Worm (Caenorhabditis elegans) whole organism, young adult: Measurements from ENCODE around the gene Y22D7AL.9.

Experiments used
- B0019.2 ChIP-seq: fragments of 200-800 bp; sonication (Bioruptor generic); conservative IDR thresholded peaks from 2 replicates; pipeline ENCODE4 v1.3.6; 2022; ENCODE audit warnings: missing genetic modification reagents, missing genetic modification characterization, missing compliant biosample characterization
- C06A6.2 ChIP-seq: fragments of 200-800 bp; sonication (Bioruptor generic); conservative IDR thresholded peaks from 2 replicates; pipeline ENCODE4 v1.3.6; 2022; ENCODE audit warnings: missing genetic modification characterization, missing compliant biosample characterization
- F22D6.2 ChIP-seq: sonication (generic microtip); optimal IDR thresholded peaks from 2 replicates; lab custom pipeline; 2016; ENCODE audit warnings: mild to moderate bottlenecking, missing genetic modification characterization, missing compliant biosample characterization
- F23B12.7 ChIP-seq: sonication (generic microtip); optimal IDR thresholded peaks from 2 replicates; lab custom pipeline; 2017; ENCODE audit warnings: missing genetic modification characterization, mild to moderate bottlenecking, missing compliant biosample characterization, antibody characterized with exemption, moderate library complexity; ENCODE audit not compliant: insufficient read depth
- F33H1.4 ChIP-seq: fragments of 200-800 bp; sonication (Bioruptor generic); IDR thresholded peaks from 2 replicates; pipeline ENCODE4 v1.3.6; 2022; ENCODE audit warnings: missing genetic modification reagents, missing genetic modification characterization, missing compliant biosample characterization
- F49E8.2 ChIP-seq: sonication (generic microtip); optimal IDR thresholded peaks from 3 replicates; lab custom pipeline; 2017; ENCODE audit warnings: missing genetic modification characterization, mild to moderate bottlenecking, missing compliant biosample characterization, antibody characterized with exemption, moderate library complexity; ENCODE audit not compliant: insufficient read depth
- F57C9.4 ChIP-seq: sonication (generic microtip); optimal IDR thresholded peaks from 2 replicates; lab custom pipeline; 2017; ENCODE audit warnings: mild to moderate bottlenecking, missing genetic modification characterization, missing compliant biosample characterization
- K12H6.12 ChIP-seq: fragments of 200-800 bp; sonication (Bioruptor generic); optimal IDR thresholded peaks from 2 replicates; lab custom pipeline; 2018; ENCODE audit warnings: mild to moderate bottlenecking, missing genetic modification characterization, missing compliant biosample characterization
- Y53F4B.3 ChIP-seq: fragments of 200-800 bp; sonication (Bioruptor generic); IDR thresholded peaks from 2 replicates; pipeline ENCODE4 v1.3.6; 2022; ENCODE audit warnings: missing genetic modification reagents, missing genetic modification characterization, missing compliant biosample characterization
- Y56A3A.18 ChIP-seq: fragments of 200-800 bp; sonication (Bioruptor generic); IDR thresholded peaks from 2 replicates; pipeline ENCODE4 v1.3.6; 2022; ENCODE audit warnings: missing genetic modification reagents, missing genetic modification characterization, missing compliant biosample characterization
- Y95B8A.8 ChIP-seq: fragments of 200-800 bp; sonication (Bioruptor generic); IDR thresholded peaks from 2 replicates; pipeline ENCODE4 v1.3.6; 2022; ENCODE audit warnings: missing genetic modification reagents, missing genetic modification characterization, missing compliant biosample characterization
- akir-1 ChIP-seq: fragments of 200-800 bp; sonication (Bioruptor generic); optimal IDR thresholded peaks from 2 replicates; lab custom pipeline; 2018; ENCODE audit warnings: mild to moderate bottlenecking, missing genetic modification characterization, moderate library complexity, missing compliant biosample characterization
- atf-7 ChIP-seq: sonication (generic microtip); optimal IDR thresholded peaks from 2 replicates; lab custom pipeline; 2017; ENCODE audit warnings: mild to moderate bottlenecking, missing genetic modification characterization, missing compliant biosample characterization
- athp-1 ChIP-seq: sonication (generic microtip); optimal IDR thresholded peaks from 2 replicates; lab custom pipeline; 2017; ENCODE audit warnings: mild to moderate bottlenecking, missing genetic modification characterization, missing compliant biosample characterization
- attf-3 ChIP-seq: fragments of 200-800 bp; sonication (Bioruptor generic); conservative IDR thresholded peaks from 2 replicates; pipeline ENCODE4 v1.3.6; 2022; ENCODE audit warnings: missing genetic modification reagents, missing genetic modification characterization, missing compliant biosample characterization
- ceh-100 ChIP-seq: fragments of 200-800 bp; sonication (Bioruptor generic); IDR thresholded peaks from 2 replicates; pipeline ENCODE4 v1.3.6; 2022; ENCODE audit warnings: missing genetic modification reagents, missing genetic modification characterization, missing compliant biosample characterization
- ceh-79 ChIP-seq: sonication (generic microtip); optimal IDR thresholded peaks from 2 replicates; lab custom pipeline; 2017; ENCODE audit warnings: mild to moderate bottlenecking, missing genetic modification characterization, missing compliant biosample characterization
- dox-1 ChIP-seq: fragments of 200-800 bp; sonication (Bioruptor generic); IDR thresholded peaks from 2 replicates; pipeline ENCODE4 v1.3.6; 2022; ENCODE audit warnings: missing genetic modification reagents, missing genetic modification characterization, missing compliant biosample characterization
- dpff-1 ChIP-seq: sonication (generic microtip); optimal IDR thresholded peaks from 2 replicates; lab custom pipeline; 2017; ENCODE audit warnings: mild to moderate bottlenecking, missing genetic modification characterization, missing compliant biosample characterization
- dpl-1 ChIP-seq: fragments of 150-350 bp; optimal IDR thresholded peaks from 2 replicates; lab custom pipeline; 2014; ENCODE audit warnings: missing biosample characterization, missing genetic modification reagents, missing genetic modification characterization
- egrh-3 ChIP-seq: fragments of 200-800 bp; sonication (Bioruptor generic); IDR thresholded peaks from 2 replicates; pipeline ENCODE4 v1.3.6; 2022; ENCODE audit warnings: missing genetic modification reagents, missing genetic modification characterization, missing compliant biosample characterization
- him-1 ChIP-seq: sonication (generic microtip); optimal IDR thresholded peaks from 2 replicates; lab custom pipeline; 2016; ENCODE audit warnings: missing genotype, missing genetic modification reagents, missing genetic modification characterization, missing compliant biosample characterization
- hrde-1 ChIP-seq: sonication (generic microtip); optimal IDR thresholded peaks from 2 replicates; lab custom pipeline; 2016; ENCODE audit warnings: missing genetic modification characterization, mild to moderate bottlenecking, missing compliant biosample characterization, moderate library complexity, missing genotype, missing genetic modification reagents, borderline replicate concordance
- lag-1 ChIP-seq: fragments of 200-800 bp; sonication (Bioruptor generic); IDR thresholded peaks from 2 replicates; pipeline ENCODE4 v1.3.6; 2022; ENCODE audit warnings: missing genetic modification reagents, missing genetic modification characterization, missing compliant biosample characterization
- let-526 ChIP-seq: fragments of 200-800 bp; sonication (Bioruptor generic); IDR thresholded peaks from 2 replicates; pipeline ENCODE4 v1.3.6; 2022; ENCODE audit warnings: missing genetic modification reagents, missing genetic modification characterization, missing compliant biosample characterization
- lin-26 ChIP-seq: fragments of 200-800 bp; sonication (Bioruptor generic); IDR thresholded peaks from 2 replicates; pipeline ENCODE4 v1.3.6; 2022; ENCODE audit warnings: missing genetic modification reagents, missing genetic modification characterization, missing compliant biosample characterization
- lir-1 ChIP-seq: fragments of 200-800 bp; sonication (Bioruptor generic); conservative IDR thresholded peaks from 2 replicates; pipeline ENCODE4 v1.3.6; 2022; ENCODE audit warnings: missing genetic modification reagents, missing genetic modification characterization, missing compliant biosample characterization
- lsl-1 ChIP-seq: fragments of 200-800 bp; sonication (Bioruptor generic); optimal IDR thresholded peaks from 2 replicates; lab custom pipeline; 2018; ENCODE audit warnings: mild to moderate bottlenecking, missing genetic modification characterization, moderate library complexity, missing compliant biosample characterization
- mcd-1 ChIP-seq: fragments of 200-800 bp; sonication (Bioruptor generic); IDR thresholded peaks from 2 replicates; pipeline ENCODE4 v1.3.6; 2022; ENCODE audit warnings: missing genetic modification reagents, missing genetic modification characterization, missing compliant biosample characterization
- nfyb-1 ChIP-seq: fragments of 200-800 bp; sonication (Bioruptor generic); IDR thresholded peaks from 2 replicates; pipeline ENCODE4 v1.3.6; 2022; ENCODE audit warnings: missing genetic modification reagents, missing genetic modification characterization, missing compliant biosample characterization
- nhr-120 ChIP-seq: fragments of 200-800 bp; sonication (Bioruptor generic); IDR thresholded peaks from 2 replicates; pipeline ENCODE4 v1.3.6; 2022; ENCODE audit warnings: missing genetic modification characterization, missing compliant biosample characterization
- pbrm-1 ChIP-seq: fragments of 200-800 bp; sonication (Bioruptor generic); IDR thresholded peaks from 2 replicates; pipeline ENCODE4 v1.3.6; 2022; ENCODE audit warnings: missing genetic modification reagents, missing genetic modification characterization, missing compliant biosample characterization
- rcor-1 ChIP-seq: fragments of 200-800 bp; sonication (Bioruptor generic); IDR thresholded peaks from 2 replicates; pipeline ENCODE4 v1.3.6; 2022; ENCODE audit warnings: missing genetic modification reagents, missing genetic modification characterization, missing compliant biosample characterization
- repo-1 ChIP-seq: sonication (generic microtip); optimal IDR thresholded peaks from 2 replicates; lab custom pipeline; 2017; ENCODE audit warnings: mild to moderate bottlenecking, missing genetic modification characterization, missing compliant biosample characterization
- sdz-38 ChIP-seq: sonication (generic microtip); optimal IDR thresholded peaks from 2 replicates; lab custom pipeline; 2016; ENCODE audit warnings: missing genotype, missing genetic modification characterization, missing compliant biosample characterization
- somi-1 ChIP-seq: fragments of 200-800 bp; sonication (Bioruptor generic); optimal IDR thresholded peaks from 2 replicates; lab custom pipeline; 2018; ENCODE audit warnings: mild to moderate bottlenecking, missing genetic modification characterization, missing compliant biosample characterization
- tbp1 ChIP-seq: fragments of 200-800 bp; sonication (Bioruptor generic); optimal IDR thresholded peaks from 2 replicates; lab custom pipeline; 2018; ENCODE audit warnings: mild to moderate bottlenecking, missing genetic modification characterization, missing compliant biosample characterization
- tlf-1 ChIP-seq: fragments of 200-800 bp; sonication (Bioruptor generic); optimal IDR thresholded peaks from 2 replicates; lab custom pipeline; 2018; ENCODE audit warnings: mild to moderate bottlenecking, missing genetic modification characterization, missing compliant biosample characterization
- unc-130 ChIP-seq: sonication (generic microtip); optimal IDR thresholded peaks from 2 replicates; lab custom pipeline; 2016; ENCODE audit warnings: missing genetic modification reagents, missing genetic modification characterization, missing compliant biosample characterization
- unc-62 ChIP-seq: fragments of 150-350 bp; optimal IDR thresholded peaks from 2 replicates; lab custom pipeline; 2014; ENCODE audit warnings: missing biosample characterization, missing genetic modification reagents, missing genetic modification characterization
- xnd-1 ChIP-seq: sonication (generic microtip); optimal IDR thresholded peaks from 2 replicates; lab custom pipeline; 2016; ENCODE audit warnings: missing genotype, missing genetic modification reagents, missing genetic modification characterization, missing compliant biosample characterization
- ztf-18 ChIP-seq: sonication (generic microtip); optimal IDR thresholded peaks from 2 replicates; lab custom pipeline; 2016; ENCODE audit warnings: missing genotype, mild to moderate bottlenecking, missing genetic modification characterization, missing compliant biosample characterization
- ztf-25 ChIP-seq: fragments of 200-800 bp; sonication (Bioruptor generic); IDR thresholded peaks from 2 replicates; pipeline ENCODE4 v1.3.6; 2022; ENCODE audit warnings: missing genetic modification reagents, missing genetic modification characterization, missing compliant biosample characterization
- ztf-28 ChIP-seq: fragments of 200-800 bp; sonication (Bioruptor generic); IDR thresholded peaks from 2 replicates; pipeline ENCODE4 v1.3.6; 2022; ENCODE audit warnings: missing genetic modification reagents, missing genetic modification characterization, missing compliant biosample characterization
- ztf-6 ChIP-seq: fragments of 200-800 bp; sonication (Bioruptor generic); IDR thresholded peaks from 2 replicates; pipeline ENCODE4 v1.3.6; 2022; ENCODE audit warnings: missing genetic modification reagents, missing genetic modification characterization, missing compliant biosample characterization

Y22D7AL.9 gene

DNA sequence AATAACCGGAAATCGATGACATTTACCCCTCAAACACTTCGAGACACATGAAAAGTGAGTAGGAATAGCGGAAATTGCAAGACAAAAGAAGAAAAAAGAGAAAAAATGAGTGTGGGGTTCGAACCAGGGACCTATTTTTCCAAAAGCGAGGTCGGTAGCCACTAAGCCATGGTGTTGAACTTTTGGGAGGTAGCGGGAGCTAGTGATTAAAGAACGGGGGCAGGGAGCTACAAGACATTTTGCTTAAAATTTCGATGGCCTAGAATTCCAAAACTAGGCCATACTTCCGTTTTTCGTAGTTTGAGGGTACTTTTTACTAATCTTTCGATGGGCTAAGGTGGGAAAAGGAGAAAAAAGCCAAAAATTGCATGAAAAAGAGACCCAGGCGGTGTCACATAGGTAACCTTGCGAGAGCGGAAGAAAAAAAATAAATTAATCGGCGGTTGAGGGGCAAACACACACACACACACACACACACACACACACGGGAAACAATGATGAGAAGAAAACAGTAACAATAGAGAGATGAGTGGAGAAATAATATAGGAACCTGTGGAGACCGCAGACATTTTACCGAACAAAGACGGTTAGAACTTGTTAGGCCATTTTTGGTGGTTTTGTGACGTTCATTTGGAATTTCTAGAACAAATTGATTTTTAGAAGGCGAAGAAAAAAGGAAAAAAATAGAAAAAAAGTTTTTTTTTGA, 12.2 kb downstream of the Y22D7AL.9 start (continued):
- TF ChIP-seq hrde-1 (tag; lab: Kevin White, UChicago) = peak; percentile 56
- TF ChIP-seq Y56A3A.18 (GFP tag; lab: Robert Waterston, UW) = peak; percentile 66; the same call in 1 of the 2 replicates
- peak; percentile 67; the same call in 1 of the 2 replicates for TF ChIP-seq pbrm-1 (GFP tag; lab: Robert Waterston, UW)
- TF ChIP-seq let-526 (GFP tag; lab: Robert Waterston, UW) = peak; percentile 43; the same call in 1 of the 2 replicates
- peak; percentile 21 for TF ChIP-seq F49E8.2
- TF ChIP-seq sdz-38 (tag; lab: Kevin White, UChicago) = no peak
- peak; percentile 78; the same call in 1 of the 2 replicates for TF ChIP-seq ztf-28
- peak; percentile 20 for TF ChIP-seq him-1 (tag; lab: Kevin White, UChicago)
- no peak for TF ChIP-seq dpff-1 (tag; lab: Kevin White, UChicago)
- TF ChIP-seq atf-7 = peak; percentile 72
- TF ChIP-seq nfyb-1 (GFP tag; lab: Robert Waterston, UW) = peak; percentile 75
- peak; percentile 85; the same call in 1 of the 2 replicates for TF ChIP-seq lin-26 (GFP tag; lab: Robert Waterston, UW)
- TF ChIP-seq dox-1 (GFP tag; lab: Robert Waterston, UW) = peak; percentile 63; the same call in 1 of the 2 replicates
- no peak for TF ChIP-seq unc-62
- peak; percentile 60 for TF ChIP-seq mcd-1 (GFP tag; lab: Robert Waterston, UW)

DNA sequence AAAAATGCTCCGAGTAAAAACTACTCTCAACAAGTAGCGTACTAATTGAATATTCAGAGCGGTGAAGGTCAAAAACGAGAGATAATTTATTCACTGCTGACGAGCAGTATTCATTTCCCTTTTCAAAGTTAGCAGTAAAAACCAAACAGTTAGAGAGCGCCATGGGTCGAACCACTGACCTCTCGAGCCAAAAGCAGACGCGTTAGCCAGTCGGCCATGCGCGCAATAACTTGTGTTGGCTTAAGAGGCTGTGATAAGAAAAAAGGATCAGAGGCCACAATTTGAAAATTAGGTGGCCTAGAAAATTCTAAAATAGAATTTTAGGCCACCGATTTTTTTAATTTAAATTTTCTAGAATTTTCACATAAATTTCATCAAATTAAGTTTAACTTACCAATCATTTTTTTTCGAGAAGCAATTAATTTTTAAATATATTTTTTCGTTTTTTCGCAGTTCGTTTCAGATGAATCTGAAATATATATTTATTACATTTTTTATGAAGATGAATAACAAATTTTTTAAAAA, 13.1 kb downstream of the Y22D7AL.9 start, which contains the start of gene sms-3:
Gene sms-3 (minus strand): TSS at position 475 of the 525 bp plus-strand sequence.
- peak; percentile 97 for TF ChIP-seq tbp1 (GFP tag; lab: Kevin White, UChicago)
- no peak for TF ChIP-seq dpff-1 (tag; lab: Kevin White, UChicago)
- TF ChIP-seq K12H6.12 (tag; lab: Kevin White, UChicago) = no peak
- no peak for TF ChIP-seq akir-1
- 0 out of 2 replicates have a peak, but pooled peaks have one; percentile 53 for TF ChIP-seq Y56A3A.18 (GFP tag; lab: Robert Waterston, UW)
- TF ChIP-seq F57C9.4 (tag; lab: Kevin White, UChicago) = no peak
- 0 out of 2 replicates have a peak, but pooled peaks have one; percentile 27 for TF ChIP-seq attf-3 (GFP tag; lab: Robert Waterston, UW)
- TF ChIP-seq dpl-1 (GFP tag; lab: Kevin White, UChicago) = no peak
- no peak for TF ChIP-seq lag-1
- TF ChIP-seq lsl-1 = peak; percentile 61
- no peak for TF ChIP-seq nhr-120 (GFP tag; lab: Robert Waterston, UW)
- no peak for TF ChIP-seq xnd-1 (tag; lab: Kevin White, UChicago)
- TF ChIP-seq atf-7 = no peak
- peak; percentile 64 for TF ChIP-seq ztf-18 (tag; lab: Kevin White, UChicago)
- no peak for TF ChIP-seq ztf-6
- TF ChIP-seq unc-130 (GFP tag; lab: Kevin White, UChicago) = peak; percentile 66
- TF ChIP-seq ceh-79 (tag; lab: Kevin White, UChicago) = no peak
- no peak for TF ChIP-seq F33H1.4 (GFP tag; lab: Robert Waterston, UW)
- TF ChIP-seq somi-1 (GFP tag; lab: Kevin White, UChicago) = peak; percentile 3
- TF ChIP-seq tlf-1 (GFP tag; lab: Kevin White, UChicago) = no peak
- TF ChIP-seq ceh-100 (GFP tag; lab: Robert Waterston, UW) = no peak
- TF ChIP-seq dox-1 (GFP tag; lab: Robert Waterston, UW) = no peak; the same call in none of the 2 replicates
- peak; percentile 16; the same call in 1 of the 2 replicates for TF ChIP-seq lir-1
- peak; percentile 78 for TF ChIP-seq B0019.2 (GFP tag; lab: Robert Waterston, UW)
- TF ChIP-seq Y95B8A.8 = no peak
- peak; percentile 32 for TF ChIP-seq F23B12.7 (tag; lab: Kevin White, UChicago)
- no peak for TF ChIP-seq repo-1 (tag; lab: Kevin White, UChicago)
- TF ChIP-seq rcor-1 = no peak
- TF ChIP-seq Y53F4B.3 (GFP tag; lab: Robert Waterston, UW) = no peak
- no peak for TF ChIP-seq C06A6.2 (GFP tag; lab: Robert Waterston, UW)
- TF ChIP-seq egrh-3 (GFP tag; lab: Robert Waterston, UW) = no peak
- no peak for TF ChIP-seq F22D6.2 (tag; lab: Kevin White, UChicago)
- TF ChIP-seq pbrm-1 (GFP tag; lab: Robert Waterston, UW) = peak; percentile 54; the same call in 1 of the 2 replicates
- peak; percentile 85 for TF ChIP-seq lin-26 (GFP tag; lab: Robert Waterston, UW)
- peak; percentile 83 for TF ChIP-seq athp-1 (tag; lab: Kevin White, UChicago)
- TF ChIP-seq ztf-25 (GFP tag; lab: Robert Waterston, UW) = peak; percentile 77; the same call in 1 of the 2 replicates
